1 worm cellular context compared by ENCODE assay signal in genomic region chrIV:10342361-10342706, ce11.
TF ChIP-seq lines count a peak whose summit lies in the region.

No protein-coding gene starts in this region.

TF ChIP-seq in whole organism, L1 larva, 84 proteins besides CTCF, POLR2A, EP300 and RAD21 (continued from another document):
- TF ChIP-seq dsc-1 (tag; optimal IDR thresholded peaks at IDR 0.05; lab: Kevin White, UChicago) (peak; percentile 64), snu-23 (GFP tag; optimal IDR thresholded peaks at IDR 0.05; lab: Kevin White, UChicago) (peak; percentile 47), tlp-1 (tag; optimal IDR thresholded peaks at IDR 0.05; lab: Kevin White, UChicago) (no peak), nhr-77 (tag; optimal IDR thresholded peaks at IDR 0.05; lab: Kevin White, UChicago) (peak; percentile 39), sox-4 (tag; optimal IDR thresholded peaks at IDR 0.05; lab: Kevin White, UChicago) (peak; percentile 32), mdl-1 (tag; optimal IDR thresholded peaks at IDR 0.05; lab: Kevin White, UChicago) (peak in 1 of 2 experiments; percentile 45)
